Worm (Caenorhabditis elegans) whole organism, young adult: ENCODE data around the gene dmd-4.
A peak's percentile ranks its signal among the peaks of the same experiment; 100 is the strongest.

Experiments used
- B0261.1 ChIP-seq: sonication (generic microtip); optimal IDR thresholded peaks from 2 replicates; lab custom pipeline; 2016; ENCODE audit warnings: mild to moderate bottlenecking, missing genetic modification characterization, moderate library complexity, missing compliant biosample characterization
- lir-1 ChIP-seq: fragments of 200-800 bp; sonication (Bioruptor generic); conservative IDR thresholded peaks from 2 replicates; pipeline ENCODE4 v1.3.6; 2022; ENCODE audit warnings: missing genetic modification reagents, missing genetic modification characterization, missing compliant biosample characterization
- snpc-1.1 ChIP-seq: sonication (generic microtip); optimal IDR thresholded peaks from 2 replicates; lab custom pipeline; 2017; ENCODE audit warnings: missing genetic modification characterization, mild to moderate bottlenecking, missing compliant biosample characterization, antibody characterized with exemption, moderate library complexity, missing genotype, missing genetic modification reagents; ENCODE audit not compliant: insufficient read depth

- TF ChIP-seq snpc-1.1, result no peak
- no peak for TF ChIP-seq B0261.1 (tag; lab: Kevin White, UChicago)
- TF ChIP-seq lir-1, result 0 out of 2 replicates have a peak, but pooled peaks have one; percentile 54
Observed at ce11 chrX:14824490-14825050, 37.1 kb downstream of the dmd-4 start, which contains the start of gene mbk-1.
